Fruit fly (Drosophila melanogaster): Measurements from ENCODE around the gene ChLD3.

Gene ChLD3

dm6 chr2L:16790671-16791270 lies 52.1 kb downstream of the ChLD3 start, which contains the start of gene Cyt-b5-r (continued):
- TF ChIP-seq sd (tag; optimal IDR thresholded peaks at IDR 0.05) (peak; percentile 58), CG2678 (tag; optimal IDR thresholded peaks at IDR 0.05) (peak; percentile 31), Hr39 (optimal IDR thresholded peaks at IDR 0.05) (no peak), Hand (GFP tag; optimal IDR thresholded peaks at IDR 0.05) (peak; percentile 26), mirr (GFP tag; optimal IDR thresholded peaks at IDR 0.05) (peak; percentile 91), CG3281 (GFP tag; optimal IDR thresholded peaks at IDR 0.05) (peak; percentile 1), cwo (GFP tag; optimal IDR thresholded peaks at IDR 0.05) (peak; percentile 83), CG18599 (GFP tag; optimal IDR thresholded peaks at IDR 0.05) (peak; percentile 2), en (GFP tag; optimal IDR thresholded peaks at IDR 0.05) (no peak), MTF-1 (GFP tag; optimal IDR thresholded peaks at IDR 0.05; ENCODE audit: borderline replicate concordance) (no peak), Hr78 (GFP tag; optimal IDR thresholded peaks at IDR 0.05) (peak in 1 of 2 experiments; percentile 56), CG18619 (GFP tag; optimal IDR thresholded peaks at IDR 0.05) (no peak), CG34376 (GFP tag; optimal IDR thresholded peaks at IDR 0.05) (peak; percentile 96), CG18764 (GFP tag; optimal IDR thresholded peaks at IDR 0.05) (no peak), lov (optimal IDR thresholded peaks at IDR 0.05) (no peak), lov (GFP tag; IDR thresholded peaks at IDR 0.05) (no peak), CG10543 (GFP tag; optimal IDR thresholded peaks at IDR 0.05) (peak; percentile 89), Dref (GFP tag; IDR thresholded peaks at IDR 0.05) (no peak), CG12236 (GFP tag; optimal IDR thresholded peaks at IDR 0.05) (no peak), Hey (tag; optimal IDR thresholded peaks at IDR 0.05) (peak; percentile 27), Med (GFP tag) (peak; percentile 17), Abd-B (GFP tag; optimal IDR thresholded peaks at IDR 0.05) (no peak), HmgZ (tag; optimal IDR thresholded peaks at IDR 0.05) (peak; percentile 33)

dm6 chr2L:16791345-16791744 lies 52.7 kb downstream of the ChLD3 start, which contains the start of gene CG17928:
CG17928 (plus strand) TSS chr2L:16791568.
- no peak for TF ChIP-seq CG4854 (GFP tag; optimal IDR thresholded peaks at IDR 0.05)
- no peak for TF ChIP-seq Rx (GFP tag; IDR thresholded peaks at IDR 0.05)
- no peak for TF ChIP-seq chn (GFP tag; optimal IDR thresholded peaks at IDR 0.05)
- TF ChIP-seq CG18476 (GFP tag; optimal IDR thresholded peaks at IDR 0.05), result no peak
- TF ChIP-seq Sox102F (GFP tag; optimal IDR thresholded peaks at IDR 0.05), result no peak
- TF ChIP-seq CG6854 (GFP tag; optimal IDR thresholded peaks at IDR 0.05), result no peak
- TF ChIP-seq MTF-1 (GFP tag; optimal IDR thresholded peaks at IDR 0.05; ENCODE audit: borderline replicate concordance), result no peak
- no peak for TF ChIP-seq Atf6 (GFP tag; IDR thresholded peaks at IDR 0.05)
- TF ChIP-seq fu2 (GFP tag; optimal IDR thresholded peaks at IDR 0.05), result no peak
- TF ChIP-seq hbn (GFP tag; IDR thresholded peaks at IDR 0.05; ENCODE audit: partially characterized antibody), result 0 out of 2 replicates have a peak, but pooled peaks have one; percentile 13
- no peak for TF ChIP-seq az2 (GFP tag; optimal IDR thresholded peaks at IDR 0.05)
- TF ChIP-seq CG32772 (GFP tag; IDR thresholded peaks at IDR 0.05), result no peak
- no peak for TF ChIP-seq CG2116 (GFP tag; optimal IDR thresholded peaks at IDR 0.05)
- no peak for TF ChIP-seq CG30431 (GFP tag; optimal IDR thresholded peaks at IDR 0.05)
- no peak for TF ChIP-seq GATAe (GFP tag; conservative IDR thresholded peaks at IDR 0.05)
- TF ChIP-seq CG17612 (GFP tag; IDR thresholded peaks at IDR 0.05), result no peak
- TF ChIP-seq Hsf (GFP tag; optimal IDR thresholded peaks at IDR 0.05), result no peak
- no peak for TF ChIP-seq CG13123 (GFP tag; optimal IDR thresholded peaks at IDR 0.05)
- TF ChIP-seq otp (GFP tag; IDR thresholded peaks at IDR 0.05), result no peak
- no peak for TF ChIP-seq CG15601 (tag; optimal IDR thresholded peaks at IDR 0.05)
- TF ChIP-seq CG2129 (GFP tag; IDR thresholded peaks at IDR 0.05; ENCODE audit: partially characterized antibody), result no peak
- no peak for TF ChIP-seq ttk (GFP tag; IDR thresholded peaks at IDR 0.05)
- TF ChIP-seq Doc3 (GFP tag; IDR thresholded peaks at IDR 0.05; ENCODE audit: partially characterized antibody), result no peak
- TF ChIP-seq Oli (tag; optimal IDR thresholded peaks at IDR 0.05), result no peak
- TF ChIP-seq unpg (GFP tag; optimal IDR thresholded peaks at IDR 0.05), result no peak
- peak; percentile 3 for TF ChIP-seq CG15514 (GFP tag; optimal IDR thresholded peaks at IDR 0.05)
- no peak for TF ChIP-seq CG15011 (GFP tag; optimal IDR thresholded peaks at IDR 0.05)
- no peak for TF ChIP-seq eve (GFP tag; optimal IDR thresholded peaks at IDR 0.05)

All from whole organism, embryonic.